Worm (Caenorhabditis elegans) whole organism, midembryonic: ENCODE data around the gene fbxa-108.

Experiments
- T22C8.4 ChIP-seq: fragments of 200-800 bp; sonication (Bioruptor generic); IDR thresholded peaks from 2 replicates; pipeline ENCODE4 v1.3.6; 2022; ENCODE audit warnings: missing genetic modification characterization, missing compliant biosample characterization
- cog-1 ChIP-seq: sonication (generic microtip); optimal IDR thresholded peaks from 2 replicates; lab custom pipeline; 2016; ENCODE audit warnings: missing genetic modification characterization, missing compliant biosample characterization
- flt-1 ChIP-seq: fragments of 200-800 bp; sonication (Bioruptor generic); IDR thresholded peaks from 2 replicates; pipeline ENCODE4 v1.3.6; 2022; ENCODE audit warnings: missing genetic modification characterization, missing compliant biosample characterization
- klf-2 ChIP-seq: fragments of 200-800 bp; sonication (Bioruptor generic); conservative IDR thresholded peaks from 2 replicates; pipeline ENCODE4 v1.3.6; 2022; ENCODE audit warnings: missing genetic modification reagents, missing genetic modification characterization, missing compliant biosample characterization
- med-1 ChIP-seq: sonication (generic microtip); optimal IDR thresholded peaks from 2 replicates; lab custom pipeline; 2017; ENCODE audit warnings: missing genetic modification characterization, mild to moderate bottlenecking, missing compliant biosample characterization, antibody characterized with exemption, missing genetic modification reagents; ENCODE audit not compliant: insufficient read depth
- ref-1 ChIP-seq: fragments of 200-800 bp; sonication (Bioruptor generic); conservative IDR thresholded peaks from 2 replicates; pipeline ENCODE4 v1.3.6; 2022; ENCODE audit warnings: missing genetic modification reagents, missing genetic modification characterization, missing compliant biosample characterization
- tab-1 ChIP-seq: fragments of 200-800 bp; sonication (Bioruptor generic); IDR thresholded peaks from 2 replicates; pipeline ENCODE4 v1.3.6; 2022; ENCODE audit warnings: missing genetic modification characterization, missing compliant biosample characterization
- ztf-23 ChIP-seq: fragments of 200-800 bp; sonication (Bioruptor generic); IDR thresholded peaks from 2 replicates; pipeline ENCODE4 v1.3.6; 2022; ENCODE audit warnings: missing genetic modification reagents, missing genetic modification characterization, missing compliant biosample characterization
- ztf-29 ChIP-seq: fragments of 200-800 bp; sonication (Bioruptor generic); IDR thresholded peaks from 2 replicates; pipeline ENCODE4 v1.3.6; 2022; ENCODE audit warnings: missing genetic modification reagents, missing genetic modification characterization, missing compliant biosample characterization

fbxa-108 gene

DNA sequence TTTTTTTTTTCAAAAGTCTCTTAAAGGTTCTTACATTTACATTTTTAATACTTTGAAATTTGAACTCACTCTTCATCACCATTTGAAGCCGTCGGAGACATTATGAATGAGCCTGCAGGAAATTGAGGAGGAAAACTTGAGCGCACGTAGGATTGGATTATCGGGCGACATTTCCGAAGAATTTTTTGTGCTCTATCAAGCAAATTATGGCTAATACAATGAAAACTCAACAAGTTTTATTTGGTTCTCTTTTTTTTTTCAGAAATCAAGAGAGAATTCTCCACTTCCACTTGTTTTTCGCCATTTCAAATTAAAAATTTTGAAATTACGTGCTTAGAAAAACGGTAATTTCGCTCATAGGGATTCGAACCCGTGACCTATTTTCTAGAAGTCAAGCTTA, 8.5 kb upstream of the fbxa-108 start, which contains the start of gene F59A1.12:
Gene F59A1.12 (minus strand): TSS at position 101 of the 400 bp plus-strand sequence.
- TF ChIP-seq flt-1 (no peak), ztf-29 (GFP tag; lab: Robert Waterston, UW) (no peak), cog-1 (tag; lab: Kevin White, UChicago) (no peak), klf-2 (no peak), med-1 (no peak)

DNA sequence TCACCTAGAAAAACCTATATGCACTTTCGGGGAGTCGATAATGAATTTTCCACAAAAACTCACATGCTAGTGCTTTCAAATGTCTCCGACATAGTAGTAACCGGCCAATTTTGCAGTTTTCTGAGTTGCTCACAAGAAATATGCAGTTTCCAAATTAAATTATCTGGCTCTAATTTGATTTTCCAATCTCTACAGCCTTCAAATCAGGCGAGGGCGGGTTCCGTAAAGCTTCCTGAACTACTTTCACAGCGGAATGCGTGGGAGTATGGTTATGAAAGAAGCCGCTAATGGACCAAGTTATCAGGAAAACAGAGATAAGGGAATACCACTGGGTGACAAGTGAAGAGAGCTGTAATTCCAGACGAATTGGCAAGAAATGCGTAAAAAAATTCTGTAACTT, 6.7 kb upstream of the fbxa-108 start, which contains the start of gene F59A1.11:
Gene F59A1.11 (minus strand): TSS at position 101 of the 400 bp plus-strand sequence.
- TF ChIP-seq tab-1 (GFP tag; lab: Robert Waterston, UW): no peak

- TF ChIP-seq cog-1 (tag; lab: Kevin White, UChicago): no peak
- no peak for TF ChIP-seq ztf-29 (GFP tag; lab: Robert Waterston, UW)
- no peak for TF ChIP-seq tab-1 (GFP tag; lab: Robert Waterston, UW)
- TF ChIP-seq flt-1: no peak
- TF ChIP-seq med-1: no peak
- TF ChIP-seq T22C8.4 (GFP tag; lab: Robert Waterston, UW): no peak
- TF ChIP-seq ref-1 (GFP tag; lab: Robert Waterston, UW): no peak
- TF ChIP-seq ztf-23: no peak
- TF ChIP-seq klf-2: no peak
Measured at ce11 chrV:17664367-17664766, 5.2 kb upstream of the fbxa-108 start.

DNA sequence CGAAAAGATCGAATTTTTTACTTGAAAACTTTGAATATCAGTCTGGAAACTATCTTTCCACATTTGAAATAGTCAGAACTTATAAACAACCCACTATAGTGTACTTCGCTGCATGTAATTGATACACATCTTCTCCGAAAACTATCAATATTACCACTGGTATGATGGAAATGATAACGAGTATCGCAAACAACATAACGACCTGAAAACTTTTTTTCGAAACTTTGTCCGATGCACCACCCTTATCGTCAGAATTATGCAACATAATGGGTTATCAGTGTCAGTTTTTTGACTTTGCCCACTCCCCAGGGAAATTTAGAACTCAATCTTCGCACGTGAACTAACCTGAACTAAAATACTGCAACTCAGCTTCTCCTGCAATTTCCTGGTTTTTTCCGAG, 3.1 kb upstream of the fbxa-108 start:
- TF ChIP-seq med-1 (no peak), klf-2 (no peak), ref-1 (GFP tag; lab: Robert Waterston, UW) (no peak), tab-1 (GFP tag; lab: Robert Waterston, UW) (no peak), flt-1 (no peak), cog-1 (tag; lab: Kevin White, UChicago) (no peak), ztf-23 (no peak), T22C8.4 (GFP tag; lab: Robert Waterston, UW) (no peak), ztf-29 (GFP tag; lab: Robert Waterston, UW) (no peak)

DNA sequence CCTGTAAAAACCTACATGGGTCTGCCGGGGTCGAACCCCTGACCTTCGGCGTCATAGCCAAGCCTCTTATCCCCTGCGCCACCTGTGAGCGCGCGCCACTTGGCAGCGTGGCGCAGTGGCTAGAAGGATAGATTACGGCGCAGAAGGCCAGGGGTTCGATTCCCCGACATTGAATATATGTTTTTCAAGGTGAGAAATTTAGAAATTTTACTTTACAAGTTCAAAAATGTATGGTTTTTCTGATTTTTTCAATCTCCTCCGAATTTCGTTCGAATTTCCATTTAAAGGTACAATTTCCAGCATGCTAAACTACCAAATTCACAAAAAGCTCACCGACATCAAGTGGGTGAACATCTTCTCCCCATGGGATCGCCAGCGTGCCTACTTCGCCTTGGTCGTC, 818 bp upstream of the fbxa-108 start, which contains the start of gene dgat-2:
Gene dgat-2 (plus strand): TSS at position 301 of the 400 bp plus-strand sequence.
- TF ChIP-seq ref-1 (GFP tag; lab: Robert Waterston, UW) (no peak), klf-2 (no peak), ztf-29 (GFP tag; lab: Robert Waterston, UW) (no peak), flt-1 (no peak), tab-1 (GFP tag; lab: Robert Waterston, UW) (no peak), cog-1 (tag; lab: Kevin White, UChicago) (no peak), T22C8.4 (GFP tag; lab: Robert Waterston, UW) (no peak), med-1 (no peak), ztf-23 (no peak)

- TF ChIP-seq klf-2 (no peak), cog-1 (tag; lab: Kevin White, UChicago) (no peak), med-1 (no peak), ref-1 (GFP tag; lab: Robert Waterston, UW) (no peak), tab-1 (GFP tag; lab: Robert Waterston, UW) (no peak), ztf-23 (no peak), ztf-29 (GFP tag; lab: Robert Waterston, UW) (no peak), flt-1 (no peak), T22C8.4 (GFP tag; lab: Robert Waterston, UW) (no peak)
Measured at ce11 chrV:17658824-17659223, 361 bp downstream of the fbxa-108 start.

DNA sequence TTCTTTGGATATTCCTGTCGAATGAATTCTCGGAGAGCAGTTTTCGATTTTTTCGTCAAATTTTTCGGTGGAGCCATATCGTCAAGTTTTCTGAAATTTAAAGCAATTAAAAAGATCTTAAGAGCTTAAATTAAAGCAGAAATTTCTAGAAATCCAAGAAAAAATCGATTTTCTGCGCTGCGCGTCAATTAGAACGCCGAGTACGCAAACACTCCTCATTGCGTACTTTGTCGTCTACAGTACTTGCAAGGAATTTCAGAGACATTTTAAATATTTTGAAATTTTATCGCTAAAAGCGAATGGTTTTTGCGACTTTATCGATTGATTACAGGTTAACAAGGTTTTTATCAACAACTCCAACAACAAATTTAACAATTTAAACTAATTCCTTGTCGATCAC, 4.0 kb downstream of the fbxa-108 start:
- TF ChIP-seq flt-1 (no peak), ztf-29 (GFP tag; lab: Robert Waterston, UW) (no peak), ref-1 (GFP tag; lab: Robert Waterston, UW) (no peak), med-1 (no peak), tab-1 (GFP tag; lab: Robert Waterston, UW) (no peak), ztf-23 (no peak), cog-1 (tag; lab: Kevin White, UChicago) (no peak), klf-2 (no peak), T22C8.4 (GFP tag; lab: Robert Waterston, UW) (no peak)

ce11 chrV:17650427-17650826, 8.8 kb downstream of the fbxa-108 start, which contains the start of gene fbxa-192:
TSS of gene fbxa-192 (minus strand) at chrV:17650527.
- TF ChIP-seq tab-1 (GFP tag; lab: Robert Waterston, UW): no peak
- no peak for TF ChIP-seq cog-1 (tag; lab: Kevin White, UChicago)
- TF ChIP-seq T22C8.4 (GFP tag; lab: Robert Waterston, UW): no peak

- no peak for TF ChIP-seq med-1
- no peak for TF ChIP-seq tab-1 (GFP tag; lab: Robert Waterston, UW)
Measured at ce11 chrV:17628566-17628965, 30.6 kb downstream of the fbxa-108 start, which contains the start of gene F57G4.10. TSS of gene F57G4.10 (plus strand) at chrV:17628866.

DNA sequence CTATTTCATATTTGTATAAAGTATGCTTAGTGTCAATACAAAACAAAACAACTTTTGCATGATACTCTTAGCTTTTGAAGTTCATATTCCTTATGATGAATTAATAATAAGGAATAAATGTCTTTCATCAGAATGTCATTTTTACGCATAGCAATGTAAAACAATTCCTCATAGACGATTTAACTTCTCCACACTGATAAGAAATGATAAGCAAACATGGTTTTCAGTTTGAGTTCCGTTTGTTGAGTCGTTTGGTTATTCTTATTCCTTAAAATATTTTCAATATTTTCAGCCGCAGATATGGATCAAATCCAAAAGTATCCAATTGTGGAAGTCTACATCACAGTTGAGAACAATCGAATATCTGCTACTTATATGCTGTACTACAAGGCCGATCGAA, 34.3 kb downstream of the fbxa-108 start, which contains the start of gene F57G4.11:
Gene F57G4.11 (plus strand): TSS at position 301 of the 400 bp plus-strand sequence.
- no peak for TF ChIP-seq flt-1
- TF ChIP-seq tab-1 (GFP tag; lab: Robert Waterston, UW): no peak
- no peak for TF ChIP-seq cog-1 (tag; lab: Kevin White, UChicago)
- TF ChIP-seq ztf-23: no peak
- no peak for TF ChIP-seq med-1
- TF ChIP-seq ztf-29 (GFP tag; lab: Robert Waterston, UW): no peak
- TF ChIP-seq klf-2: no peak
- no peak for TF ChIP-seq ref-1 (GFP tag; lab: Robert Waterston, UW)
- TF ChIP-seq T22C8.4 (GFP tag; lab: Robert Waterston, UW): no peak

DNA sequence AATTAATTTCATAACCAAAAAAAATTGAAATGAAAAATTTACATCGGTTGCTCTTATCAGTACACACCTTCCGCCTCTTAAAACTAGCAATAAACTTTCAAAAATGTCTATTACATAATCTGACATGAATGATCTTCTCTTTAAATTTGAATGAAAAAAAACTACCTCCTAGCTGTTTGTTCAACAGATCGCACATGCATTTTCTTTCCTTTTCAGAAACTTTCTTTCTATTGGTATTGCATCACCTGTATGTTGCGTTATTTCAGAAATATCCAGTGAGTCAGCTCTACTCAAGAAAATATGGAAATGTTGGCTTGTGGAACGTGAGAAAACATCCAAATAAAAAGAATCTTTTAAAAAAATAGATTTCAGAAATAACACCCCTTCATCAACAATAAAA, 36.0 kb downstream of the fbxa-108 start, which contains the start of gene F57G4.1:
Gene F57G4.1 (plus strand): TSS at position 301 of the 400 bp plus-strand sequence.
- TF ChIP-seq ref-1 (GFP tag; lab: Robert Waterston, UW): no peak
- TF ChIP-seq flt-1: no peak
- TF ChIP-seq tab-1 (GFP tag; lab: Robert Waterston, UW): no peak
- no peak for TF ChIP-seq cog-1 (tag; lab: Kevin White, UChicago)
- no peak for TF ChIP-seq med-1
- TF ChIP-seq klf-2: no peak
